Worm (Caenorhabditis elegans) whole organism, L3 larva: ENCODE measurements around the gene grd-2.

Source experiments
- R02D3.7 ChIP-seq: fragments of 150-350 bp; optimal IDR thresholded peaks from 2 replicates; lab custom pipeline; 2014; ENCODE audit warnings: missing biosample characterization, missing genetic modification characterization
- ZK546.5 ChIP-seq: sonication (generic microtip); optimal IDR thresholded peaks from 2 replicates; lab custom pipeline; 2017; ENCODE audit warnings: missing biosample characterization, missing genetic modification characterization
- aly-2 ChIP-seq: fragments of 150-350 bp; optimal IDR thresholded peaks from 2 replicates; lab custom pipeline; 2014; ENCODE audit warnings: missing biosample characterization, missing genetic modification characterization
- ama-1 ChIP-seq: fragments of 150-350 bp; optimal IDR thresholded peaks from 2 replicates; lab custom pipeline; 2018
- ceh-82 ChIP-seq: fragments of 150-350 bp; optimal IDR thresholded peaks from 2 replicates; lab custom pipeline; 2014; ENCODE audit warnings: missing biosample characterization, missing genetic modification characterization
- daf-12 ChIP-seq: fragments of 150-350 bp; optimal IDR thresholded peaks from 2 replicates; lab custom pipeline; 2014; ENCODE audit warnings: missing biosample characterization, missing genetic modification reagents, missing genetic modification characterization
- egl-27 ChIP-seq: sonication (generic microtip); optimal IDR thresholded peaks from 4 replicates; lab custom pipeline; 2017; ENCODE audit warnings: missing biosample characterization, missing genetic modification reagents, missing genetic modification characterization
- egl-5 ChIP-seq: fragments of 150-350 bp; optimal IDR thresholded peaks from 2 replicates; lab custom pipeline; 2017; ENCODE audit warnings: missing biosample characterization, missing genetic modification reagents, missing genetic modification characterization, inconsistent platforms
- elt-1 ChIP-seq: fragments of 150-350 bp; optimal IDR thresholded peaks from 2 replicates; lab custom pipeline; 2014; ENCODE audit warnings: missing biosample characterization, missing genetic modification characterization
- elt-2 ChIP-seq: sonication (generic microtip); optimal IDR thresholded peaks from 2 replicates; lab custom pipeline; 2016; ENCODE audit warnings: missing genetic modification reagents, mild to moderate bottlenecking, missing genetic modification characterization, missing compliant biosample characterization
- elt-3 ChIP-seq, 3 experiments: fragments of 150-350 bp in 1 of 3; sonication (generic microtip) in 2 of 3; optimal IDR thresholded peaks; 2 replicates in 2 of 3; 4 replicates in 1 of 3; lab custom pipeline; 2014 to 2017; ENCODE audit warnings: missing biosample characterization in 3 of 3, missing genetic modification characterization in 3 of 3
- fkh-10 ChIP-seq: sonication (generic microtip); optimal IDR thresholded peaks from 2 replicates; lab custom pipeline; 2017; ENCODE audit warnings: missing biosample characterization, missing genetic modification reagents, missing genetic modification characterization
- fkh-2 ChIP-seq: fragments of 150-350 bp; optimal IDR thresholded peaks from 2 replicates; lab custom pipeline; 2014; ENCODE audit warnings: missing biosample characterization, missing genetic modification reagents, missing genetic modification characterization
- fos-1 ChIP-seq: fragments of 150-350 bp; optimal IDR thresholded peaks from 2 replicates; lab custom pipeline; 2014; ENCODE audit warnings: missing biosample characterization, missing genetic modification characterization
- hmg-11 ChIP-seq: sonication (generic microtip); optimal IDR thresholded peaks from 2 replicates; lab custom pipeline; 2016; ENCODE audit warnings: missing genetic modification characterization, missing compliant biosample characterization
- mdl-1 ChIP-seq: fragments of 150-350 bp; optimal IDR thresholded peaks from 2 replicates; lab custom pipeline; 2014; ENCODE audit warnings: missing biosample characterization, missing genetic modification characterization
- mml-1 ChIP-seq: fragments of 150-350 bp; sonication (generic microtip); optimal IDR thresholded peaks from 3 replicates; lab custom pipeline; 2014; ENCODE audit warnings: missing biosample characterization, missing genetic modification characterization
- nhr-11 ChIP-seq: fragments of 150-350 bp; optimal IDR thresholded peaks from 2 replicates; lab custom pipeline; 2014; ENCODE audit warnings: missing biosample characterization, missing genetic modification characterization
- nhr-12 ChIP-seq: fragments of 150-350 bp; optimal IDR thresholded peaks from 2 replicates; lab custom pipeline; 2014; ENCODE audit warnings: missing biosample characterization, missing genetic modification characterization
- nhr-25 ChIP-seq: sonication (generic microtip); optimal IDR thresholded peaks from 2 replicates; lab custom pipeline; 2017; ENCODE audit warnings: missing biosample characterization, missing genetic modification characterization
- nhr-28 ChIP-seq: fragments of 150-350 bp; optimal IDR thresholded peaks from 2 replicates; lab custom pipeline; 2014; ENCODE audit warnings: missing biosample characterization, missing genetic modification characterization
- nhr-43 ChIP-seq: sonication (generic microtip); optimal IDR thresholded peaks from 2 replicates; lab custom pipeline; 2016; ENCODE audit warnings: mild to moderate bottlenecking, missing genetic modification characterization, missing compliant biosample characterization; ENCODE audit not compliant: poor library complexity, severe bottlenecking
- nhr-67 ChIP-seq: fragments of 150-350 bp; optimal IDR thresholded peaks from 2 replicates; lab custom pipeline; 2014; ENCODE audit warnings: missing biosample characterization, missing genetic modification characterization
- nhr-76 ChIP-seq: fragments of 150-350 bp; sonication (generic microtip); optimal IDR thresholded peaks from 5 replicates; lab custom pipeline; 2014; ENCODE audit warnings: missing biosample characterization, missing genetic modification characterization
- sea-2 ChIP-seq: fragments of 150-350 bp; sonication (generic microtip); optimal IDR thresholded peaks from 4 replicates; lab custom pipeline; 2014; ENCODE audit warnings: missing biosample characterization, missing genetic modification reagents, missing genetic modification characterization
- skn-1 ChIP-seq: fragments of 150-350 bp; optimal IDR thresholded peaks from 2 replicates; lab custom pipeline; 2014; ENCODE audit warnings: missing biosample characterization, missing genetic modification characterization
- snpc-4 ChIP-seq: fragments of 150-350 bp; optimal IDR thresholded peaks from 2 replicates; lab custom pipeline; 2014; ENCODE audit warnings: missing biosample characterization, missing genetic modification characterization
- tbx-2 ChIP-seq: sonication (generic microtip); optimal IDR thresholded peaks from 2 replicates; lab custom pipeline; 2016; ENCODE audit warnings: mild to moderate bottlenecking, missing genetic modification characterization, missing compliant biosample characterization
- unc-39 ChIP-seq: sonication (generic microtip); optimal IDR thresholded peaks from 4 replicates; lab custom pipeline; 2017; ENCODE audit warnings: missing biosample characterization, missing genetic modification characterization
- unc-62 ChIP-seq: fragments of 150-350 bp; sonication (generic microtip); optimal IDR thresholded peaks from 4 replicates; lab custom pipeline; 2014; ENCODE audit warnings: missing biosample characterization, missing genetic modification reagents, missing genetic modification characterization
- zag-1 ChIP-seq: fragments of 150-350 bp; optimal IDR thresholded peaks from 2 replicates; lab custom pipeline; 2014; ENCODE audit warnings: missing biosample characterization, missing genetic modification characterization

The grd-2 gene

DNA sequence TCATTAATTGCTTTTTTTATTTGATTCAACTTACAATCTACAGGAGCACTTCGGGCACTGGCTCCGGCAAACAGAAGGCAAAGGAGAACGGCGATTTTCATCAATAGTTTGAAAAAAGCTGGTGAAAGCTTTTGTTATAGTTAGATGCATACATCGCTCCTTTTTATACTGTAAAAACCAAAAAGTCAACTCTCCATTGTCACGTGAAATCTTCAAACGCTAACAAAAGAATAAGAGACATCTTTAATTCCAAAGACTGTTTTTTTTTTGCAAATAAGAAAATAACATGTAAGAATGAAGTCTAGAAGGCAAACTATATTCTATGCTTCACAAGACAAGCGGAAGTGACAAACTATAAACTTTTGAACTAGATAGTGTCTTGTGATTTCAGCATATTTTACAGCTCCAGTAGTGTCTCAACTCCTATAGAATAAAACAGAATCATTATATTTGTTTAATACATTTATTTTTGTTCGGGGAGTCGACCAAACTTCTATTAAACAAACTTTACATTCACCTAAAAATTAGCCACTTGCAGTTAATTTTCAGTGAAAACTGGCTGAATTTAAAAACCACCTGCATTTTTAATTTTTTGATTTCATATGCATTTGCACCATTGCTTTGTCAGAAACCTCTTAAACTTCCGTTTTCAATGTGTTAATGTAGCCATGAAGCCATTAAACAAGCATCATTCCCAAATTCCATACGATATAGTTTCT lies 16.6 kb downstream of the grd-2 start, which contains the start of the genes F46B3.9 and srz-18:
F46B3.9 (minus strand) TSS at position 101 of the 719 bp plus-strand sequence.
srz-18 (plus strand) TSS at position 669 of the 719 bp plus-strand sequence.
- no peak for TF ChIP-seq unc-62 (GFP tag; lab: Kevin White, UChicago)
- TF ChIP-seq nhr-12 (tag; lab: Kevin White, UChicago), result no peak
- TF ChIP-seq nhr-11, result no peak
- TF ChIP-seq hmg-11 (tag; lab: Kevin White, UChicago), result no peak
- TF ChIP-seq fkh-2 (tag; lab: Kevin White, UChicago), result no peak
- TF ChIP-seq daf-12 (tag; lab: Kevin White, UChicago), result no peak
- no peak for TF ChIP-seq tbx-2 (tag; lab: Kevin White, UChicago)
- TF ChIP-seq skn-1 (tag; lab: Kevin White, UChicago), result no peak

DNA sequence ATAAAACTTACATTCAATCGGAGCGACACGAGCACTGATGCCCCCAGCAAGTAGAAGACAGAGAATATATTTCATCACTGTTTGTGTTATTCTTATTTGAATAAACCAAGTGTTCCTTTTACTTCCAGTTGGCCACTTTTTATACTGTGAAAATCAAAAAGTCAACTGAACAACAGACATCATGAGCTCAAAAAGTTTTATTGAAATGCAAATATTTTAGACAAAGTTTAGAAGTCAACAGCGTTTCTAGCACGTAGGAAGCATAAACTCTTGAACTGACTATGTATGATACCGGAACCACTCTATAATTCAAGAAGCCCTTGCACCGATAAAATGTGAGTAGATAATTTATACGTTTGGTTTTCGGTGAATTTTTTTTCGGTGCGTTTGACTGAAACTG lies 21.7 kb downstream of the grd-2 start, which contains the start of gene F46B3.14:
F46B3.14 (minus strand) TSS at position 101 of the 400 bp plus-strand sequence.
- no peak for TF ChIP-seq aly-2 (tag; lab: Kevin White, UChicago)
- TF ChIP-seq sea-2 (GFP tag; lab: Kevin White, UChicago), result no peak
- TF ChIP-seq ceh-82, result no peak
- TF ChIP-seq daf-12 (tag; lab: Kevin White, UChicago), result no peak
- no peak for TF ChIP-seq egl-27 (tag; lab: Kevin White, UChicago)
- no peak for TF ChIP-seq nhr-11
- TF ChIP-seq ZK546.5 (tag; lab: Kevin White, UChicago), result no peak
- no peak for TF ChIP-seq ama-1 (lab: Kevin White, UChicago)
- TF ChIP-seq mml-1, result no peak
- no peak for TF ChIP-seq elt-1
- TF ChIP-seq tbx-2 (tag; lab: Kevin White, UChicago), result no peak
- TF ChIP-seq mdl-1 (tag; lab: Kevin White, UChicago), result no peak
- TF ChIP-seq nhr-25 (tag; lab: Kevin White, UChicago), result no peak

DNA sequence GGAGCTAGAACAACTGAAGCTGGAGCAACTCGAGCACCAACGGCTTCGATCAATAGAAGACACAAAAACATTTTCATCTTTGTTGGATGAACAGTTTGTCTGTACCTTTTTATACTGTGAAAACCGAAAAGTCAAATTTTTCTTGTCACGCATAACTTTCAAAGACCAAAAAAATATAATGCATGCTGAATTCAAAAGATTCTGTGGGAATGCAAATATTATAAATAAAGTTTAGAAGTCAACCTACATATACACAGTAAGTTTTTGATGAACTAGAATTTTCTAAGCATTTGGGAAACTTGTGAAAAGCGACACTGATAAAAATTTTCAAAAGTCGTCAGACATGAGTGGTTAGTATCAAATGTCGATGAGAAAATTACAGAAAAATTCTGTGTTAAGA lies 24.0 kb downstream of the grd-2 start, which contains the start of gene F46B3.15:
F46B3.15 (minus strand) TSS at position 101 of the 400 bp plus-strand sequence.
- TF ChIP-seq nhr-67 (no peak), elt-1 (no peak), nhr-76 (no peak), nhr-43 (tag; lab: Kevin White, UChicago) (no peak), aly-2 (tag; lab: Kevin White, UChicago) (no peak), unc-62 (GFP tag; lab: Kevin White, UChicago) (no peak), mml-1 (no peak), egl-5 (no peak)

DNA sequence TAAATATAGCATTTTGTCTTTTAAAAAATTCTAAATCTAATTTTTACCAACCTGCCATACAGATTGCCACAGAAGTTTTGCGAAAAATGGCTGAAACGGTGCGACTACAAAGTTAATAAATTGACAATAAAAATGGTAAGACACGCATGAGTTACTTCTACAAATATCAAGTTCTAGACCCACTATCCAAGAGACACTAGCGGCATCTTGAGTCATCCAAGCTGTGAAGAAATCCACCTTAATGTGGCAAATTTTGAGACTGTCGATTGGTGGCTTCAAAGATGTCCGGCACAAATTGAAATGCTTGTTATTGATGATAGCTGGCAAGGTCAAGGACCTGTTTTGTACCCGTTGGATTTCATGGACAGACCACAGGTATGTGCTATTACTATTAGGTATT lies 24.7 kb downstream of the grd-2 start, which contains the start of gene F46B3.16:
F46B3.16 (plus strand) TSS at position 301 of the 400 bp plus-strand sequence.
- TF ChIP-seq fkh-2 (tag; lab: Kevin White, UChicago), result no peak

- TF ChIP-seq fos-1 (tag; lab: Kevin White, UChicago), result no peak
- TF ChIP-seq unc-62 (GFP tag; lab: Kevin White, UChicago), result no peak
- TF ChIP-seq snpc-4, result no peak
- TF ChIP-seq nhr-28 (tag; lab: Kevin White, UChicago), result no peak
- TF ChIP-seq elt-2 (tag; lab: Kevin White, UChicago), result no peak
- no peak for TF ChIP-seq unc-39 (tag; lab: Kevin White, UChicago)
- TF ChIP-seq R02D3.7 (tag; lab: Kevin White, UChicago), result no peak
- no peak for TF ChIP-seq elt-1
- no peak for TF ChIP-seq mml-1
- TF ChIP-seq elt-3 (tag; optimal IDR thresholded peaks at IDR 0.05; lab: Kevin White, UChicago), result no peak
- TF ChIP-seq fkh-10 (GFP tag; lab: Kevin White, UChicago), result no peak
- no peak for TF ChIP-seq zag-1 (tag; lab: Kevin White, UChicago)
These were observed 27.3 kb downstream of the grd-2 start, which contains the start of gene ttr-13 for ce11 chrV:20636855-20637254. ttr-13 (minus strand) TSS chrV:20636955.

- no peak for TF ChIP-seq unc-39 (tag; lab: Kevin White, UChicago)
- TF ChIP-seq elt-2 (tag; lab: Kevin White, UChicago), result no peak
- TF ChIP-seq zag-1 (tag; lab: Kevin White, UChicago), result no peak
- no peak for TF ChIP-seq aly-2 (tag; lab: Kevin White, UChicago)
These were observed 28.8 kb downstream of the grd-2 start, which contains the start of gene Y44A6B.3 for ce11 chrV:20638344-20638743. Y44A6B.3 (minus strand) TSS chrV:20638444.
